Worm (Caenorhabditis elegans): ENCODE data around the gene dim-1.

- TF ChIP-seq snpc-4 (GFP tag; optimal IDR thresholded peaks at IDR 0.05) (no peak), snpc-4 (tag; optimal IDR thresholded peaks at IDR 0.05) (no peak), unc-62 (GFP tag; optimal IDR thresholded peaks at IDR 0.05) (no peak), mxl-1 (tag; optimal IDR thresholded peaks at IDR 0.05) (no peak), lsl-1 (GFP tag; optimal IDR thresholded peaks at IDR 0.05) (no peak), him-1 (tag; optimal IDR thresholded peaks at IDR 0.05) (no peak), C17E4.6 (GFP tag; IDR thresholded peaks at IDR 0.05) (no peak), rpc-1 (optimal IDR thresholded peaks at IDR 0.05) (no peak), rpc-1 (tag; optimal IDR thresholded peaks at IDR 0.05) (no peak), C06A6.2 (GFP tag; conservative IDR thresholded peaks at IDR 0.05) (no peak), B0336.3 (GFP tag; IDR thresholded peaks at IDR 0.05) (no peak), mel-28 (tag; optimal IDR thresholded peaks at IDR 0.05; ENCODE audit: borderline replicate concordance) (no peak)
Observed at ce11 chrX:8098813-8099360, 40.9 kb upstream of the dim-1 start, which contains the start of gene catp-5.
